Fruit fly (Drosophila melanogaster) whole organism, embryonic: ENCODE data around the gene Cyt-c1L.

Source experiments
- Atf6 ChIP-seq: fragments of 200-800 bp; sonication (Bioruptor generic); IDR thresholded peaks from 2 replicates; pipeline ENCODE4 v1.3.6; 2022; ENCODE audit warnings: missing biosample characterization, missing genetic modification characterization
- CG10366 ChIP-seq: fragments of 200-800 bp; sonication (Bioruptor generic); IDR thresholded peaks from 2 replicates; pipeline ENCODE4 v1.3.6; 2022; ENCODE audit warnings: missing biosample characterization, missing genetic modification characterization
- CG11723 ChIP-seq: fragments of 200-800 bp; sonication (Bioruptor generic); optimal IDR thresholded peaks from 2 replicates; lab custom pipeline; 2017; ENCODE audit warnings: missing biosample characterization, mild to moderate bottlenecking, missing genetic modification characterization
- CG12391 ChIP-seq: fragments of 200-800 bp; sonication (Bioruptor generic); optimal IDR thresholded peaks from 3 replicates; lab custom pipeline; 2018; ENCODE audit warnings: missing biosample characterization, mild to moderate bottlenecking, missing genetic modification characterization, moderate library complexity
- CG12659 ChIP-seq: fragments of 200-800 bp; sonication (Bioruptor generic); optimal IDR thresholded peaks from 3 replicates; lab custom pipeline; 2017; ENCODE audit warnings: mild to moderate bottlenecking, missing biosample characterization, missing genetic modification reagents, missing genetic modification characterization
- CG12942 ChIP-seq: fragments of 200-800 bp; sonication (Bioruptor generic); optimal IDR thresholded peaks from 3 replicates; lab custom pipeline; 2016; ENCODE audit warnings: missing biosample characterization, missing genetic modification characterization
- CG13624 ChIP-seq: fragments of 200-800 bp; sonication (Bioruptor generic); optimal IDR thresholded peaks from 2 replicates; lab custom pipeline; 2016; ENCODE audit warnings: missing biosample characterization, missing genetic modification characterization
- CG14014 ChIP-seq: fragments of 200-800 bp; sonication (Bioruptor generic); IDR thresholded peaks from 2 replicates; pipeline ENCODE4 v1.3.6; 2022; ENCODE audit warnings: missing biosample characterization, missing genetic modification characterization
- CG15479 ChIP-seq: fragments of 200-800 bp; sonication (Bioruptor generic); optimal IDR thresholded peaks from 3 replicates; lab custom pipeline; 2019; ENCODE audit warnings: missing biosample characterization, mild to moderate bottlenecking, missing genetic modification characterization, moderate library complexity
- CG1647 ChIP-seq: fragments of 200-800 bp; sonication (Bioruptor generic); optimal IDR thresholded peaks from 3 replicates; lab custom pipeline; 2016; ENCODE audit warnings: missing biosample characterization, missing genetic modification characterization
- CG17328 ChIP-seq: fragments of 200-800 bp; sonication (Bioruptor generic); IDR thresholded peaks from 2 replicates; pipeline ENCODE4 v1.3.6; 2022; ENCODE audit warnings: missing biosample characterization, missing genetic modification characterization
- CG17361 ChIP-seq: fragments of 200-800 bp; sonication (Bioruptor generic); IDR thresholded peaks from 3 replicates; pipeline ENCODE4 v1.3.6; 2022; ENCODE audit warnings: missing biosample characterization, missing genetic modification characterization
- CG1792 ChIP-seq: fragments of 200-800 bp; sonication (Bioruptor generic); optimal IDR thresholded peaks from 2 replicates; lab custom pipeline; 2016; ENCODE audit warnings: missing biosample characterization, missing genetic modification characterization
- CG1832 ChIP-seq: fragments of 200-800 bp; sonication (Bioruptor generic); optimal IDR thresholded peaks from 2 replicates; lab custom pipeline; 2017; ENCODE audit warnings: missing biosample characterization, mild to moderate bottlenecking, missing genetic modification characterization, inconsistent platforms
- CG2120 ChIP-seq: fragments of 200-800 bp; sonication (Bioruptor generic); optimal IDR thresholded peaks from 3 replicates; lab custom pipeline; 2016; ENCODE audit warnings: missing biosample characterization, missing genetic modification characterization
- CG2199 ChIP-seq: fragments of 200-800 bp; sonication (Bioruptor generic); IDR thresholded peaks from 3 replicates; pipeline ENCODE4 v1.3.6; 2022; ENCODE audit warnings: missing biosample characterization, missing genetic modification characterization
- CG2712 ChIP-seq: fragments of 200-800 bp; optimal IDR thresholded peaks from 3 replicates; lab custom pipeline; 2019; ENCODE audit warnings: missing biosample characterization, mild to moderate bottlenecking, missing genetic modification characterization, moderate library complexity
- CG33557 ChIP-seq: fragments of 200-800 bp; sonication (Bioruptor generic); optimal IDR thresholded peaks from 2 replicates; lab custom pipeline; 2019; ENCODE audit warnings: missing biosample characterization, mild to moderate bottlenecking, missing genetic modification characterization, moderate library complexity
- CG4820 ChIP-seq: fragments of 200-800 bp; sonication (Bioruptor generic); optimal IDR thresholded peaks from 3 replicates; lab custom pipeline; 2016; ENCODE audit warnings: missing biosample characterization, missing genetic modification characterization
- CG6683 ChIP-seq: fragments of 200-800 bp; sonication (Bioruptor generic); optimal IDR thresholded peaks from 2 replicates; lab custom pipeline; 2017; ENCODE audit warnings: missing biosample characterization, mild to moderate bottlenecking, missing genetic modification characterization, missing genetic modification reagents
- CG8290 ChIP-seq, 3 experiments: fragments of 200-800 bp; sonication (Bioruptor generic); optimal IDR thresholded peaks; 2 replicates each; lab custom pipeline; 2016 to 2019; ENCODE audit warnings: missing biosample characterization in 3 of 3, missing genetic modification characterization in 3 of 3, mild to moderate bottlenecking in 2 of 3, moderate library complexity in 1 of 3
- CG8359 ChIP-seq: fragments of 200-800 bp; sonication (Bioruptor generic); optimal IDR thresholded peaks from 2 replicates; lab custom pipeline; 2017; ENCODE audit warnings: missing biosample characterization, mild to moderate bottlenecking, missing genetic modification characterization, borderline replicate concordance
- CTCF ChIP-seq: fragments of 200-800 bp; sonication (Bioruptor generic); optimal IDR thresholded peaks from 2 replicates; lab custom pipeline; 2017; ENCODE audit warnings: missing biosample characterization, mild to moderate bottlenecking, missing genetic modification characterization, moderate library complexity
- Camta ChIP-seq: fragments of 200-800 bp; sonication (Bioruptor generic); optimal IDR thresholded peaks from 2 replicates; lab custom pipeline; 2016; ENCODE audit warnings: missing biosample characterization, missing genetic modification characterization
- Deaf1 ChIP-seq: fragments of 200-800 bp; optimal IDR thresholded peaks from 3 replicates; lab custom pipeline; 2019; ENCODE audit warnings: missing biosample characterization, mild to moderate bottlenecking, missing genetic modification characterization, moderate library complexity
- Dref ChIP-seq: fragments of 200-800 bp; sonication (Bioruptor generic); IDR thresholded peaks from 2 replicates; pipeline ENCODE4 v1.3.6; 2022; ENCODE audit warnings: missing biosample characterization, missing genetic modification characterization
- H15 ChIP-seq: fragments of 200-800 bp; sonication (Bioruptor generic); IDR thresholded peaks from 3 replicates; pipeline ENCODE4 v1.3.6; 2022; ENCODE audit warnings: missing biosample characterization, missing genetic modification characterization
- Hand ChIP-seq: fragments of 200-800 bp; sonication (Bioruptor generic); optimal IDR thresholded peaks from 2 replicates; lab custom pipeline; 2017; ENCODE audit warnings: mild to moderate bottlenecking, missing biosample characterization, missing genetic modification reagents, missing genetic modification characterization
- Hmx ChIP-seq: fragments of 200-800 bp; sonication (Bioruptor generic); optimal IDR thresholded peaks from 2 replicates; lab custom pipeline; 2016; ENCODE audit warnings: missing biosample characterization, missing genetic modification characterization
- NC2β ChIP-seq: fragments of 200-800 bp; sonication (Bioruptor generic); optimal IDR thresholded peaks from 2 replicates; lab custom pipeline; 2016; ENCODE audit warnings: missing biosample characterization, missing genetic modification characterization
- Nf-YA ChIP-seq: fragments of 200-800 bp; sonication (Bioruptor generic); IDR thresholded peaks from 2 replicates; pipeline ENCODE4 v1.3.6; 2022; ENCODE audit warnings: missing biosample characterization, missing genetic modification characterization
- Nf-YC ChIP-seq: fragments of 200-800 bp; optimal IDR thresholded peaks from 3 replicates; lab custom pipeline; 2019; ENCODE audit warnings: missing biosample characterization, mild to moderate bottlenecking, missing genetic modification characterization, moderate library complexity
- Oaz ChIP-seq: fragments of 200-800 bp; sonication (Bioruptor generic); IDR thresholded peaks from 2 replicates; pipeline ENCODE4 v1.3.6; 2022; ENCODE audit warnings: missing biosample characterization, missing genetic modification characterization
- YL-1 ChIP-seq: fragments of 200-800 bp; sonication (Bioruptor generic); optimal IDR thresholded peaks from 3 replicates; lab custom pipeline; 2017; ENCODE audit warnings: missing biosample characterization, mild to moderate bottlenecking, missing genetic modification characterization
- ac ChIP-seq: fragments of 200-800 bp; sonication (Bioruptor generic); optimal IDR thresholded peaks from 3 replicates; lab custom pipeline; 2017; ENCODE audit warnings: missing biosample characterization, mild to moderate bottlenecking, missing genetic modification characterization
- btn ChIP-seq: fragments of 200-800 bp; sonication (Bioruptor generic); optimal IDR thresholded peaks from 2 replicates; lab custom pipeline; 2016; ENCODE audit warnings: missing biosample characterization, missing genetic modification characterization
- cato ChIP-seq: fragments of 200-800 bp; sonication (Bioruptor generic); optimal IDR thresholded peaks from 2 replicates; lab custom pipeline; 2016; ENCODE audit warnings: missing biosample characterization, missing genetic modification characterization, borderline replicate concordance
- emc ChIP-seq: fragments of 200-800 bp; sonication (Bioruptor generic); optimal IDR thresholded peaks from 2 replicates; lab custom pipeline; 2016; ENCODE audit warnings: missing biosample characterization, missing genetic modification characterization
- ewg ChIP-seq: fragments of 200-800 bp; sonication (Bioruptor generic); optimal IDR thresholded peaks from 3 replicates; lab custom pipeline; 2017; ENCODE audit warnings: mild to moderate bottlenecking, missing biosample characterization, missing genetic modification reagents, missing genetic modification characterization
- gcm ChIP-seq: fragments of 200-800 bp; sonication (Bioruptor generic); optimal IDR thresholded peaks from 2 replicates; lab custom pipeline; 2019; ENCODE audit warnings: missing biosample characterization, mild to moderate bottlenecking, missing genetic modification characterization, moderate library complexity
- hth ChIP-seq: fragments of >200 bp; optimal IDR thresholded peaks from 2 replicates; lab custom pipeline; 2017; ENCODE audit warnings: inconsistent platforms
- kah ChIP-seq: fragments of 200-800 bp; sonication (Bioruptor generic); optimal IDR thresholded peaks from 2 replicates; lab custom pipeline; 2018; ENCODE audit warnings: missing biosample characterization, mild to moderate bottlenecking, missing genetic modification characterization
- mam ChIP-seq: fragments of 200-800 bp; sonication (Bioruptor generic); optimal IDR thresholded peaks from 3 replicates; lab custom pipeline; 2016; ENCODE audit warnings: missing biosample characterization, missing genetic modification characterization
- mirr ChIP-seq: fragments of 200-800 bp; sonication (Bioruptor generic); optimal IDR thresholded peaks from 3 replicates; lab custom pipeline; 2018; ENCODE audit warnings: missing biosample characterization, mild to moderate bottlenecking, missing genetic modification characterization
- onecut ChIP-seq: fragments of 200-800 bp; sonication (Bioruptor generic); IDR thresholded peaks from 2 replicates; pipeline ENCODE4 v1.3.6; 2022; ENCODE audit warnings: missing biosample characterization, missing genetic modification characterization
- pita ChIP-seq: fragments of 200-800 bp; sonication (Bioruptor generic); optimal IDR thresholded peaks from 2 replicates; lab custom pipeline; 2017; ENCODE audit warnings: missing biosample characterization, mild to moderate bottlenecking, missing genetic modification characterization
- ro ChIP-seq: fragments of 200-800 bp; sonication (Bioruptor generic); IDR thresholded peaks from 2 replicates; pipeline ENCODE4 v1.3.6; 2022; ENCODE audit warnings: missing biosample characterization, missing genetic modification characterization
- tgo ChIP-seq: fragments of 200-800 bp; sonication (Bioruptor generic); IDR thresholded peaks from 3 replicates; pipeline ENCODE4 v1.3.6; 2022; ENCODE audit warnings: missing biosample characterization, missing genetic modification characterization

Cyt-c1L gene

DNA sequence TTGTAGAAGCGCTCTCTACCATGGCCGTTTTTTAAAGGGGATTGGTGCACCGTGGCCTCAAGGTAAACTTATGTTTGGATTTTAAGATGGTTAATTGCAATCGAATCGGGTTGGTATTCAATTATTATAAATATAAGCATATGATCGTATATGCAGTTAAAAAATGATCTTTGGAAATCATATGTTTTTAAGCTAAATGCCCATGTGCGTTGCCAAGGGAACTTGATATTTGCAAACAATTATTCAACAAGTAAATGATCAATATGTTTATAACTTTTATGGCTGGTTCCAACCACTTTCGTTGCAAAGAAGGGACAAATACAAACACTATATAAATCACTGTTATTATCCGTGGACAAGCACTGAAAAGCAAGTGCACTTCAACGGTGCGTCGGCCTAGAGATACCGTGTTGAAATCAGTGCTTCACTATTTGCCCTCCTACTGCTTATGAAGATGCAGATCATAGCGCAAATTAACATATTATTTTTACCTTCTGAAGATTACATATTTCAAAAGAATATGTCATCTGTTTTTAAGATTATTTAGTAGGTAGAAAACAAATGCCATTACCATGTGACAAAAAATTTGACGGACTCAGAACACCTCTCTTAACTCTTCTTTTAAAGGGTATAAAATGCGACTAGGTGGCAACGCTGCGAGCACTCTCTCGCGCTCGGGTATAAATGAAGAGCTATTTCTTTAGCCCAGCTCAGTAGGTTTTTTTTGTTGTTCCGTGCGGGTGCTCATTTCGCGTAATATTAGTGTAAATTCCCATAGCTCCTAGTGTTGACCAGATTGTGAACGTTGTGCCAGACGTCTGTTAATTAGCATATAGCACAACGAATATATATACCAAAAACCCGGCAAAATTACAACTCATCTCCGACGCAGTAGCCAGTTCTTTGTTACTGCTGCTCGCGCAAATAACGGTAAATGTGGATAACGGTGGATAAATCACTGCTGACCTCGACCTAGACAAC, 46.2 kb downstream of the Cyt-c1L start, which contains the start of gene rdog (continued):
- TF ChIP-seq CG17328 (GFP tag; lab: Robert Waterston, UW), result peak; percentile 52; the same call in 1 of the 2 replicates
- peak; percentile 82 for TF ChIP-seq Atf6 (GFP tag; lab: Robert Waterston, UW)
- peak; percentile 57 for TF ChIP-seq mirr
- TF ChIP-seq CG15479 (GFP tag; lab: Kevin White, UChicago), result peak; percentile 13
- TF ChIP-seq CG2120 (GFP tag; lab: Kevin White, UChicago), result peak; percentile 88
- peak; percentile 87 for TF ChIP-seq Camta
- peak; percentile 54 for TF ChIP-seq cato (GFP tag; lab: Kevin White, UChicago)
- TF ChIP-seq Dref, result no peak
- TF ChIP-seq btn (GFP tag; lab: Kevin White, UChicago), result peak; percentile 62
- TF ChIP-seq CG8359 (GFP tag; lab: Kevin White, UChicago), result peak; percentile 28
- peak; percentile 85 for TF ChIP-seq CG13624 (GFP tag; lab: Kevin White, UChicago)
- peak; percentile 73 for TF ChIP-seq Hand (GFP tag; lab: Kevin White, UChicago)
- TF ChIP-seq NC2β (GFP tag; lab: Kevin White, UChicago), result peak; percentile 85
- TF ChIP-seq kah (GFP tag; lab: Kevin White, UChicago), result peak; percentile 59
- no peak for TF ChIP-seq hth
- TF ChIP-seq ro (GFP tag; lab: Robert Waterston, UW), result no peak
- TF ChIP-seq CG12659 (GFP tag; lab: Kevin White, UChicago), result peak; percentile 81
- TF ChIP-seq H15 (GFP tag; lab: Robert Waterston, UW), result 0 out of 3 replicates have a peak, but pooled peaks have one; percentile 17
- peak; percentile 81 for TF ChIP-seq CG33557 (GFP tag; lab: Kevin White, UChicago)
- TF ChIP-seq Nf-YC (tag; lab: Kevin White, UChicago), result peak; percentile 71
- peak; percentile 69 for TF ChIP-seq emc (GFP tag; lab: Kevin White, UChicago)
- no peak; the same call in 1 of the 2 replicates for TF ChIP-seq Nf-YA
- TF ChIP-seq CTCF, result no peak
- TF ChIP-seq CG6683 (GFP tag; lab: Kevin White, UChicago), result no peak
- TF ChIP-seq CG10366 (GFP tag; lab: Robert Waterston, UW), result peak; percentile 28; the same call in 1 of the 2 replicates
- TF ChIP-seq ewg (GFP tag; lab: Kevin White, UChicago), result peak; percentile 37
- peak; percentile 75 for TF ChIP-seq YL-1 (GFP tag; lab: Kevin White, UChicago)
- TF ChIP-seq mam (GFP tag; lab: Kevin White, UChicago), result peak; percentile 75
- TF ChIP-seq CG8290 (GFP tag; optimal IDR thresholded peaks at IDR 0.05; lab: Kevin White, UChicago), result peak; percentile 71
- peak in 1 of 2 experiments; percentile 84 for TF ChIP-seq CG8290 (tag; optimal IDR thresholded peaks at IDR 0.05; lab: Kevin White, UChicago)
- peak; percentile 61 for TF ChIP-seq CG1792 (GFP tag; lab: Kevin White, UChicago)
- no peak for TF ChIP-seq CG1832 (GFP tag; lab: Kevin White, UChicago)
- TF ChIP-seq gcm (GFP tag; lab: Kevin White, UChicago), result peak; percentile 68
- peak; percentile 80 for TF ChIP-seq CG12942 (GFP tag; lab: Kevin White, UChicago)
- peak; percentile 47 for TF ChIP-seq CG1647 (GFP tag; lab: Kevin White, UChicago)
- no peak for TF ChIP-seq pita
- TF ChIP-seq CG12391, result peak; percentile 85
- peak; percentile 64 for TF ChIP-seq tgo (GFP tag; lab: Robert Waterston, UW)
- TF ChIP-seq CG2199 (GFP tag; lab: Robert Waterston, UW), result 0 out of 3 replicates have a peak, but pooled peaks have one; percentile 39
- TF ChIP-seq Oaz (GFP tag; lab: Robert Waterston, UW), result no peak
- TF ChIP-seq onecut (GFP tag; lab: Robert Waterston, UW), result 0 out of 2 replicates have a peak, but pooled peaks have one; percentile 25
- TF ChIP-seq Hmx (GFP tag; lab: Kevin White, UChicago), result peak; percentile 80
- TF ChIP-seq CG11723 (GFP tag; lab: Kevin White, UChicago), result peak; percentile 67
- peak; percentile 88 for TF ChIP-seq CG17361 (GFP tag; lab: Robert Waterston, UW)
- no peak for TF ChIP-seq CG2712
- peak; percentile 40; the same call in 1 of the 2 replicates for TF ChIP-seq CG14014
- peak; percentile 85 for TF ChIP-seq CG4820 (GFP tag; lab: Kevin White, UChicago)
- TF ChIP-seq Deaf1 (tag; lab: Kevin White, UChicago), result peak; percentile 63
- TF ChIP-seq ac (GFP tag; lab: Kevin White, UChicago), result peak; percentile 66
